Worm (Caenorhabditis elegans): ENCODE measurements around the gene acdh-8.
A peak's percentile ranks its signal among the peaks of the same experiment; 100 is the strongest.

DNA sequence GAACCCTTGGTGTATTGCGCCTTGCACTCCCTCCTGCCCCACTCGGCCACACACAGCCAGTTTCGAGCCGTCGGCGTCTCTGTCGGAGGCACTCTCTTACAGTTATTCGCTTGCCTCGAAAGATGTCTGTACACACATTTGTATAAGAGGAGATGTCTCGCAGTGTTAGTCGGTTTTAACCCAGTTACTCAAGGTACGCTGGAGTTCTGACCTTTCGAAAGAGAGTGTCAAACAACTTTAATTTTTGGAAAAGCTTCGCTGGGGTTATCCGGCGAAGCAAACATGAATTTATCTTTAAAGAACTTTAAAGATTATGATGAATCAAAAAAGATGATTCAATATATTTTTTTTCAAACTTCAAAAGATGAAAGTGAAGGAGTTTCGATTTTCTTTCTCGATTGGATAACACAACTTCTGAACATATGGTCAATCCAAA is 50.4 kb downstream of the acdh-8 start:
- TF ChIP-seq elt-1 (tag; optimal IDR thresholded peaks at IDR 0.05) (peak; percentile 85), snpc-4 (tag; optimal IDR thresholded peaks at IDR 0.05) (peak; percentile 100)
